4 fruit fly cellular contexts compared by ENCODE assay signal in the genomic region with DNA sequence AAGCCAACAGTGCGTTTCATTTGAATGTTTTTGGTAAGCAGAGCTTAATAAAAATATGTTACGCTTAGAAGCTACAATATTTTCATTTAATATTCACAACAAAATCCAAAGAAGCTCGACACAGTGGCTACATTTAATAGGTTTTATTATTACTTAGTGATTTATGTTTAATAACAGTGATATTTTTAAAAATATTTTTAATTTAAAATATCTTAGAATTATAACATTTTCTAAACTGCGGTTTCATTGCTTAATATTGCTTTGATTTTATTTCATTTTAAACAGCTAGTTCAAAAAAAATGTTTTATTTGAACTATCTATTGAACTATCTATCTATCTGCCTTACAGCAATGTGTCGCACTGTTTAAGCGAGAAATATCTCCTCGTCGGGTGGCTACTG.
TF ChIP-seq lines count a peak whose summit lies in the region.

No protein-coding gene starts in this region.

- no peak for TF ChIP-seq CTCF in whole organism, embryonic (GFP tag; optimal IDR thresholded peaks at IDR 0.05; lab: Kevin White, UChicago)

TF ChIP-seq in whole organism, embryonic, 481 proteins besides CTCF, POLR2A, EP300 and RAD21 (continues in another document):
- no peak for TF ChIP-seq Mes4 (GFP tag; optimal IDR thresholded peaks at IDR 0.05; lab: Kevin White, UChicago)
- TF ChIP-seq Atf3 (GFP tag; optimal IDR thresholded peaks at IDR 0.05; lab: Kevin White, UChicago) = no peak
- TF ChIP-seq CG10654 (GFP tag; optimal IDR thresholded peaks at IDR 0.05; lab: Kevin White, UChicago) = no peak
- no peak for TF ChIP-seq zfh2 (GFP tag; optimal IDR thresholded peaks at IDR 0.05; lab: Kevin White, UChicago)
- no peak for TF ChIP-seq Blimp-1 (GFP tag; optimal IDR thresholded peaks at IDR 0.05; lab: Kevin White, UChicago)
- no peak for TF ChIP-seq dmrt11E (tag; optimal IDR thresholded peaks at IDR 0.05; lab: Kevin White, UChicago)
- no peak for TF ChIP-seq CG11560 (tag; IDR thresholded peaks at IDR 0.05; lab: Robert Waterston, UW)
- TF ChIP-seq CG11247 (GFP tag; IDR thresholded peaks at IDR 0.05; lab: Robert Waterston, UW) = no peak
- no peak for TF ChIP-seq sob (GFP tag; IDR thresholded peaks at IDR 0.05; lab: Robert Waterston, UW)
- no peak for TF ChIP-seq abd-A (tag; optimal IDR thresholded peaks at IDR 0.05; lab: Kevin White, UChicago)
- no peak for TF ChIP-seq E2f1 (GFP tag; IDR thresholded peaks at IDR 0.05; lab: Robert Waterston, UW)
- TF ChIP-seq gro (GFP tag; optimal IDR thresholded peaks at IDR 0.05; lab: Kevin White, UChicago) = no peak
- TF ChIP-seq caup (GFP tag; optimal IDR thresholded peaks at IDR 0.05; lab: Kevin White, UChicago; ENCODE audit: severe bottlenecking) = no peak
- no peak for TF ChIP-seq CG2116 (GFP tag; optimal IDR thresholded peaks at IDR 0.05; lab: Kevin White, UChicago)
- TF ChIP-seq CG9215 (GFP tag; IDR thresholded peaks at IDR 0.05; lab: Robert Waterston, UW) = no peak
- TF ChIP-seq ato (GFP tag; IDR thresholded peaks at IDR 0.05; lab: Robert Waterston, UW; ENCODE audit: partially characterized antibody) = no peak
- no peak for TF ChIP-seq Ptx1 (GFP tag; IDR thresholded peaks at IDR 0.05; lab: Robert Waterston, UW)
- TF ChIP-seq Sry-δ (GFP tag; optimal IDR thresholded peaks at IDR 0.05; lab: Kevin White, UChicago) = no peak
- no peak for TF ChIP-seq ken (GFP tag; IDR thresholded peaks at IDR 0.05; lab: Robert Waterston, UW)
- no peak for TF ChIP-seq ab (GFP tag; optimal IDR thresholded peaks at IDR 0.05; lab: Kevin White, UChicago)
- no peak for TF ChIP-seq Bteb2 (GFP tag; optimal IDR thresholded peaks at IDR 0.05; lab: Kevin White, UChicago)
- no peak for TF ChIP-seq Ravus (GFP tag; IDR thresholded peaks at IDR 0.05; lab: Robert Waterston, UW)
- TF ChIP-seq esg (GFP tag; conservative IDR thresholded peaks at IDR 0.05; lab: Robert Waterston, UW) = no peak

TF ChIP-seq in whole organism, prepupa, 60 proteins besides CTCF, POLR2A, EP300 and RAD21:
- TF ChIP-seq Eip78C (GFP tag; lab: Kevin White, UChicago) = peak; percentile 48
- TF ChIP-seq fd59A (GFP tag; optimal IDR thresholded peaks at IDR 0.05; lab: Kevin White, UChicago) = no peak
- TF ChIP-seq CG34406 (GFP tag; optimal IDR thresholded peaks at IDR 0.05; lab: Kevin White, UChicago) = peak; percentile 13
- TF ChIP-seq Hr39 (GFP tag; optimal IDR thresholded peaks at IDR 0.05; lab: Kevin White, UChicago) = peak; percentile 17
- peak; percentile 1 for TF ChIP-seq Ets21C (GFP tag; optimal IDR thresholded peaks at IDR 0.05; lab: Kevin White, UChicago)
- peak; percentile 7 for TF ChIP-seq CG4318 (GFP tag; optimal IDR thresholded peaks at IDR 0.05; lab: Kevin White, UChicago)
- TF ChIP-seq CG10631 (GFP tag; optimal IDR thresholded peaks at IDR 0.05; lab: Kevin White, UChicago) = peak; percentile 28
- peak; percentile 23 for TF ChIP-seq OdsH (GFP tag; optimal IDR thresholded peaks at IDR 0.05; lab: Kevin White, UChicago)
- peak; percentile 1 for TF ChIP-seq CG8632 (GFP tag; optimal IDR thresholded peaks at IDR 0.05; lab: Kevin White, UChicago)
- TF ChIP-seq Hr4 (GFP tag; optimal IDR thresholded peaks at IDR 0.05; lab: Kevin White, UChicago) = peak; percentile 16
- TF ChIP-seq Ets96B (tag; optimal IDR thresholded peaks at IDR 0.05; lab: Kevin White, UChicago) = peak; percentile 0
- peak; percentile 18 for TF ChIP-seq Smox (GFP tag; optimal IDR thresholded peaks at IDR 0.05; lab: Kevin White, UChicago)
- peak; percentile 4 for TF ChIP-seq Met (GFP tag; optimal IDR thresholded peaks at IDR 0.05; lab: Kevin White, UChicago)
- no peak for TF ChIP-seq CG6163 (GFP tag; IDR thresholded peaks at IDR 0.05; lab: Robert Waterston, UW)
- peak; percentile 19 for TF ChIP-seq CG32006 (GFP tag; optimal IDR thresholded peaks at IDR 0.05; lab: Kevin White, UChicago)
- no peak for TF ChIP-seq dsx (GFP tag; optimal IDR thresholded peaks at IDR 0.05; lab: Kevin White, UChicago; ENCODE audit: poor library complexity, severe bottlenecking)
- TF ChIP-seq spab (GFP tag; optimal IDR thresholded peaks at IDR 0.05; lab: Kevin White, UChicago) = no peak
- TF ChIP-seq esn (GFP tag; optimal IDR thresholded peaks at IDR 0.05; lab: Kevin White, UChicago) = peak; percentile 47

TF ChIP-seq in whole organism, pupa, 21 proteins besides CTCF, POLR2A, EP300 and RAD21:
- no peak for TF ChIP-seq CG34367 (tag; optimal IDR thresholded peaks at IDR 0.05; lab: Kevin White, UChicago)
- TF ChIP-seq Snoo (tag; optimal IDR thresholded peaks at IDR 0.05; lab: Kevin White, UChicago) = no peak
- TF ChIP-seq CG13204 (GFP tag; optimal IDR thresholded peaks at IDR 0.05; lab: Kevin White, UChicago) = no peak
- no peak for TF ChIP-seq Ets98B (GFP tag; IDR thresholded peaks at IDR 0.05; lab: Robert Waterston, UW)
- TF ChIP-seq CG32121 (GFP tag; IDR thresholded peaks at IDR 0.05; lab: Robert Waterston, UW) = no peak
- TF ChIP-seq CG9948 (tag; optimal IDR thresholded peaks at IDR 0.05; lab: Kevin White, UChicago) = no peak
- no peak for TF ChIP-seq CG8159 (tag; optimal IDR thresholded peaks at IDR 0.05; lab: Kevin White, UChicago)
- TF ChIP-seq CG10348 (GFP tag; IDR thresholded peaks at IDR 0.05; lab: Robert Waterston, UW) = no peak
- no peak for TF ChIP-seq CG4496 (GFP tag; IDR thresholded peaks at IDR 0.05; lab: Robert Waterston, UW)
- no peak for TF ChIP-seq Pif1A (GFP tag; optimal IDR thresholded peaks at IDR 0.05; lab: Kevin White, UChicago)
- no peak for TF ChIP-seq fd96Ca (GFP tag; IDR thresholded peaks at IDR 0.05; lab: Robert Waterston, UW)
- TF ChIP-seq EcR (GFP tag; optimal IDR thresholded peaks at IDR 0.05; lab: Kevin White, UChicago) = no peak
- TF ChIP-seq gl (tag; optimal IDR thresholded peaks at IDR 0.05; lab: Kevin White, UChicago) = no peak
- peak; percentile 1 for TF ChIP-seq CG15710 (tag; optimal IDR thresholded peaks at IDR 0.05; lab: Kevin White, UChicago)
- TF ChIP-seq D1 (tag; optimal IDR thresholded peaks at IDR 0.05; lab: Kevin White, UChicago) = no peak
- peak; percentile 30 for TF ChIP-seq CG14655 (GFP tag; optimal IDR thresholded peaks at IDR 0.05; lab: Kevin White, UChicago)
- TF ChIP-seq CG8301 (tag; optimal IDR thresholded peaks at IDR 0.05; lab: Kevin White, UChicago) = no peak

TF ChIP-seq in whole organism, wandering third instar larva, 38 proteins besides CTCF, POLR2A, EP300 and RAD21:
- TF ChIP-seq foxo (GFP tag; optimal IDR thresholded peaks at IDR 0.05; lab: Kevin White, UChicago) (peak in 1 of 2 experiments; percentile 10), HLH106 (tag; optimal IDR thresholded peaks at IDR 0.05; lab: Kevin White, UChicago) (peak; percentile 28), Abd-B (GFP tag; optimal IDR thresholded peaks at IDR 0.05; lab: Kevin White, UChicago) (no peak)

Comparison
In these comparisons a context has a peak if more than half of its experiments do, and no peak if none do; other contexts are left out.
1. Of the 7 proteins assayed by ChIP-seq in both whole organism, embryonic and whole organism, prepupa: peak only in whole organism, embryonic: Sox102F; only in whole organism, prepupa: Hr39; in both: none; in neither: 5.